Fruit fly (Drosophila melanogaster) whole organism, embryonic: ENCODE data around the gene Mrp5.
A peak's percentile ranks its signal among the peaks of the same experiment; 100 is the strongest.

Experiments
- B-H1 ChIP-seq: fragments of 200-800 bp; sonication (Bioruptor generic); IDR thresholded peaks from 3 replicates; pipeline ENCODE4 v1.3.6; 2022; ENCODE audit warnings: missing biosample characterization, missing genetic modification characterization
- C15 ChIP-seq: fragments of 200-800 bp; sonication (Bioruptor generic); IDR thresholded peaks from 3 replicates; pipeline ENCODE4 v1.3.6; 2022; ENCODE audit warnings: missing biosample characterization, missing genetic modification characterization
- CG1024 ChIP-seq: fragments of 200-800 bp; sonication (Bioruptor generic); IDR thresholded peaks from 2 replicates; pipeline ENCODE4 v1.3.6; 2022; ENCODE audit warnings: missing biosample characterization, missing genetic modification characterization
- CG11085 ChIP-seq: fragments of 200-800 bp; sonication (Bioruptor generic); IDR thresholded peaks from 2 replicates; pipeline ENCODE4 v1.3.6; 2022; ENCODE audit warnings: missing biosample characterization, missing genetic modification characterization
- CG11093 ChIP-seq: fragments of 200-800 bp; sonication (Bioruptor generic); IDR thresholded peaks from 3 replicates; pipeline ENCODE4 v1.3.6; 2022; ENCODE audit warnings: missing biosample characterization, missing genetic modification characterization
- CG11456 ChIP-seq: fragments of 200-800 bp; sonication (Bioruptor generic); IDR thresholded peaks from 3 replicates; pipeline ENCODE4 v1.3.6; 2022; ENCODE audit warnings: missing biosample characterization, missing genetic modification characterization
- CG11504 ChIP-seq: fragments of 200-800 bp; sonication (Bioruptor generic); optimal IDR thresholded peaks from 3 replicates; lab custom pipeline; 2019; ENCODE audit warnings: missing biosample characterization, mild to moderate bottlenecking, missing genetic modification characterization, moderate library complexity
- CG14050 ChIP-seq: fragments of 200-800 bp; sonication (Bioruptor generic); IDR thresholded peaks from 3 replicates; pipeline ENCODE4 v1.3.6; 2022; ENCODE audit warnings: missing biosample characterization, missing genetic modification characterization
- CG14710 ChIP-seq: fragments of 200-800 bp; sonication (Bioruptor generic); optimal IDR thresholded peaks from 3 replicates; lab custom pipeline; 2019; ENCODE audit warnings: missing biosample characterization, mild to moderate bottlenecking, missing genetic modification characterization, moderate library complexity
- CG15269 ChIP-seq: fragments of 200-800 bp; sonication (Bioruptor generic); optimal IDR thresholded peaks from 2 replicates; lab custom pipeline; 2018; ENCODE audit warnings: missing biosample characterization, mild to moderate bottlenecking, missing genetic modification characterization, moderate library complexity
- CG15601 ChIP-seq: fragments of 200-800 bp; sonication (Bioruptor generic); optimal IDR thresholded peaks from 3 replicates; lab custom pipeline; 2019; ENCODE audit warnings: missing biosample characterization, mild to moderate bottlenecking, missing genetic modification characterization, moderate library complexity
- CG17802 ChIP-seq: fragments of 200-800 bp; sonication (Bioruptor generic); optimal IDR thresholded peaks from 2 replicates; lab custom pipeline; 2018; ENCODE audit warnings: missing biosample characterization, mild to moderate bottlenecking, missing genetic modification characterization, moderate library complexity
- CG3838 ChIP-seq: fragments of 200-800 bp; sonication (Bioruptor generic); optimal IDR thresholded peaks from 3 replicates; lab custom pipeline; 2016; ENCODE audit warnings: missing biosample characterization, missing genetic modification characterization
- CG4424 ChIP-seq: fragments of 200-800 bp; sonication (Bioruptor generic); optimal IDR thresholded peaks from 3 replicates; lab custom pipeline; 2016; ENCODE audit warnings: missing biosample characterization, missing genetic modification characterization
- CG4617 ChIP-seq: fragments of 200-800 bp; sonication (Bioruptor generic); optimal IDR thresholded peaks from 3 replicates; lab custom pipeline; 2016; ENCODE audit warnings: missing biosample characterization, missing genetic modification characterization, borderline replicate concordance
- CG5180 ChIP-seq: fragments of 200-800 bp; sonication (Bioruptor generic); optimal IDR thresholded peaks from 3 replicates; lab custom pipeline; 2017; ENCODE audit warnings: missing biosample characterization, missing genetic modification characterization, mild to moderate bottlenecking, moderate library complexity, missing genetic modification reagents
- CG6654 ChIP-seq: fragments of 200-800 bp; sonication (Bioruptor generic); optimal IDR thresholded peaks from 2 replicates; lab custom pipeline; 2017; ENCODE audit warnings: missing biosample characterization, mild to moderate bottlenecking, missing genetic modification characterization
- CG6765 ChIP-seq: fragments of 200-800 bp; sonication (Bioruptor generic); optimal IDR thresholded peaks from 3 replicates; lab custom pipeline; 2017; ENCODE audit warnings: missing biosample characterization, mild to moderate bottlenecking, missing genetic modification characterization
- CG6854 ChIP-seq: fragments of 200-800 bp; sonication (Bioruptor generic); optimal IDR thresholded peaks from 3 replicates; lab custom pipeline; 2017; ENCODE audit warnings: missing biosample characterization, mild to moderate bottlenecking, missing genetic modification characterization
- CG8388 ChIP-seq: fragments of 200-800 bp; sonication (Bioruptor generic); optimal IDR thresholded peaks from 2 replicates; lab custom pipeline; 2019; ENCODE audit warnings: missing biosample characterization, mild to moderate bottlenecking, missing genetic modification characterization, moderate library complexity
- CG9727 ChIP-seq: fragments of 200-800 bp; sonication (Bioruptor generic); optimal IDR thresholded peaks from 3 replicates; lab custom pipeline; 2017; ENCODE audit warnings: missing biosample characterization, mild to moderate bottlenecking, missing genetic modification characterization
- Dad ChIP-seq: fragments of 200-800 bp; sonication (Bioruptor generic); optimal IDR thresholded peaks from 3 replicates; lab custom pipeline; 2016; ENCODE audit warnings: missing biosample characterization, missing genetic modification characterization
- Eip74EF ChIP-seq, 2 experiments: fragments of 200-800 bp in 1 of 2; fragments of >200 bp in 1 of 2; sonication (Bioruptor generic) in 1 of 2; optimal IDR thresholded peaks; 2 replicates each; lab custom pipeline; 2017 to 2019; ENCODE audit warnings: missing biosample characterization in 2 of 2, missing genetic modification characterization in 2 of 2, mild to moderate bottlenecking in 1 of 2, moderate library complexity in 1 of 2
- Hey ChIP-seq: fragments of 200-800 bp; sonication (Bioruptor generic); optimal IDR thresholded peaks from 3 replicates; lab custom pipeline; 2018; ENCODE audit warnings: missing biosample characterization, mild to moderate bottlenecking, missing genetic modification characterization
- Hr78 ChIP-seq, 2 experiments: fragments of 200-800 bp in 1 of 2; fragments of >200 bp in 1 of 2; sonication (Bioruptor generic) in 1 of 2; optimal IDR thresholded peaks; 2 replicates each; lab custom pipeline; 2017 to 2019; ENCODE audit warnings: missing biosample characterization in 2 of 2, missing genetic modification characterization in 2 of 2, mild to moderate bottlenecking in 1 of 2, moderate library complexity in 1 of 2
- Lpt ChIP-seq: fragments of >200 bp; optimal IDR thresholded peaks from 2 replicates; lab custom pipeline; 2018; ENCODE audit warnings: missing biosample characterization, missing genetic modification characterization
- Mes4 ChIP-seq: fragments of 200-800 bp; sonication (Bioruptor generic); optimal IDR thresholded peaks from 2 replicates; lab custom pipeline; 2016; ENCODE audit warnings: missing biosample characterization, missing genetic modification characterization
- NK7.1 ChIP-seq: fragments of 200-800 bp; sonication (Bioruptor generic); optimal IDR thresholded peaks from 3 replicates; lab custom pipeline; 2016; ENCODE audit warnings: missing biosample characterization, missing genetic modification characterization
- Oaz ChIP-seq: fragments of 200-800 bp; sonication (Bioruptor generic); IDR thresholded peaks from 2 replicates; pipeline ENCODE4 v1.3.6; 2022; ENCODE audit warnings: missing biosample characterization, missing genetic modification characterization
- Sin3A ChIP-seq: fragments of >200 bp; optimal IDR thresholded peaks from 2 replicates; lab custom pipeline; 2018
- ab ChIP-seq: fragments of 200-800 bp; sonication (Bioruptor generic); optimal IDR thresholded peaks from 2 replicates; lab custom pipeline; 2016; ENCODE audit warnings: missing biosample characterization, missing genetic modification characterization
- ap ChIP-seq: fragments of 200-800 bp; sonication (Bioruptor generic); IDR thresholded peaks from 2 replicates; pipeline ENCODE4 v1.3.6; 2022; ENCODE audit warnings: missing biosample characterization, missing genetic modification characterization
- ci ChIP-seq: fragments of 200-800 bp; sonication (Bioruptor generic); IDR thresholded peaks from 3 replicates; pipeline ENCODE4 v1.3.6; 2022; ENCODE audit warnings: missing biosample characterization, missing genetic modification characterization
- corto ChIP-seq: fragments of 200-800 bp; sonication (Bioruptor generic); optimal IDR thresholded peaks from 2 replicates; lab custom pipeline; 2016; ENCODE audit warnings: missing biosample characterization, mild to moderate bottlenecking, missing genetic modification characterization, moderate library complexity
- crc ChIP-seq: fragments of 200-800 bp; sonication (Bioruptor generic); optimal IDR thresholded peaks from 2 replicates; lab custom pipeline; 2016; ENCODE audit warnings: missing biosample characterization, missing genetic modification characterization
- da ChIP-seq: fragments of 200-800 bp; sonication (Bioruptor generic); optimal IDR thresholded peaks from 2 replicates; lab custom pipeline; 2016; ENCODE audit warnings: missing biosample characterization, missing genetic modification characterization
- en ChIP-seq: fragments of 200-800 bp; sonication (Bioruptor generic); optimal IDR thresholded peaks from 2 replicates; lab custom pipeline; 2016; ENCODE audit warnings: missing biosample characterization, missing genetic modification characterization
- ewg ChIP-seq: fragments of 200-800 bp; sonication (Bioruptor generic); optimal IDR thresholded peaks from 3 replicates; lab custom pipeline; 2017; ENCODE audit warnings: mild to moderate bottlenecking, missing biosample characterization, missing genetic modification reagents, missing genetic modification characterization
- hb ChIP-seq: fragments of 200-800 bp; sonication (Bioruptor generic); IDR thresholded peaks from 3 replicates; pipeline ENCODE4 v1.3.6; 2022; ENCODE audit warnings: missing biosample characterization, missing genetic modification characterization; ENCODE audit not compliant: partially characterized antibody
- lov ChIP-seq, 2 experiments: fragments of 200-800 bp in 1 of 2; fragments of >200 bp in 1 of 2; sonication (Bioruptor generic) in 1 of 2; IDR thresholded peaks in 1 of 2; optimal IDR thresholded peaks in 1 of 2; 2 replicates in 1 of 2; 3 replicates in 1 of 2; pipeline versions ENCODE4 v1.3.6 to Lab custom; 2017 to 2022; ENCODE audit warnings: missing biosample characterization in 1 of 2, missing genetic modification characterization in 1 of 2
- pfk ChIP-seq: fragments of 200-800 bp; sonication (Bioruptor generic); optimal IDR thresholded peaks from 2 replicates; lab custom pipeline; 2018; ENCODE audit warnings: missing biosample characterization, mild to moderate bottlenecking, missing genetic modification characterization, moderate library complexity
- pzg ChIP-seq: fragments of 200-800 bp; sonication (Bioruptor generic); optimal IDR thresholded peaks from 3 replicates; lab custom pipeline; 2018; ENCODE audit warnings: missing biosample characterization, mild to moderate bottlenecking, missing genetic modification characterization, moderate library complexity
- row ChIP-seq: fragments of 200-800 bp; sonication (Bioruptor generic); IDR thresholded peaks from 3 replicates; pipeline ENCODE4 v1.3.6; 2022; ENCODE audit warnings: missing biosample characterization, missing genetic modification characterization
- slbo ChIP-seq: fragments of 200-800 bp; sonication (Bioruptor generic); IDR thresholded peaks from 2 replicates; pipeline ENCODE4 v1.3.6; 2022; ENCODE audit warnings: missing biosample characterization, missing genetic modification characterization
- stwl ChIP-seq: fragments of 200-800 bp; sonication (Bioruptor generic); optimal IDR thresholded peaks from 3 replicates; lab custom pipeline; 2018; ENCODE audit warnings: missing biosample characterization, mild to moderate bottlenecking, missing genetic modification characterization, moderate library complexity
- sug ChIP-seq: fragments of 200-800 bp; optimal IDR thresholded peaks from 2 replicates; lab custom pipeline; 2019; ENCODE audit warnings: missing biosample characterization, mild to moderate bottlenecking, missing genetic modification characterization, moderate library complexity
- tin ChIP-seq: fragments of 200-800 bp; sonication (Bioruptor generic); optimal IDR thresholded peaks from 3 replicates; lab custom pipeline; 2016; ENCODE audit warnings: missing biosample characterization, missing genetic modification characterization
- vvl ChIP-seq: fragments of 200-800 bp; sonication (Bioruptor generic); IDR thresholded peaks from 2 replicates; pipeline ENCODE4 v1.3.6; 2022; ENCODE audit warnings: missing biosample characterization, missing genetic modification characterization
- yki ChIP-seq: fragments of >200 bp; optimal IDR thresholded peaks from 3 replicates; lab custom pipeline; 2018
- zen2 ChIP-seq: fragments of 200-800 bp; sonication (Bioruptor generic); IDR thresholded peaks from 3 replicates; pipeline ENCODE4 v1.3.6; 2022; ENCODE audit warnings: missing biosample characterization, missing genetic modification characterization; ENCODE audit not compliant: partially characterized antibody

Mrp5 gene

DNA sequence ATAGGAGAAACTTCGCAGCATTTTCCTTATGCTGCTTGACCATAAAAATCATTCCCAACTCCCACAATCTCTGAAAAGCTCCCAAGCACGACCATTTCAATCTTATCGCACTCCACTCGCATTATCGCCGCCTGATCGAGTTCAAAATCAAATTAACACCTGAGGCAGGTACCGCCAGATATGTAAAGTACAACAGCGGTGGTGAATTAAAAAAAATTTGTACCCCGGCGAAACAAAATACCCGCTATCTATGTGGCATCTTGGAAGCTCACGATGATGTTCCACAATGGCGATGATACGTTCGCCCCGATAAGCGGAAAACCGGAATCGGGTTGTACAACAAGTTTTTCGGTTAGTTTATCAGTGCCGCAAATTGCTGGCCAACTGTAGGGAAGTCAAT is 49.1 kb downstream of the Mrp5 start (continued):
- no peak for TF ChIP-seq hb (GFP tag; lab: Robert Waterston, UW)
- peak; percentile 20; the same call in 1 of the 2 replicates for TF ChIP-seq vvl
- no peak for TF ChIP-seq CG3838 (GFP tag; lab: Kevin White, UChicago)
- TF ChIP-seq ewg (GFP tag; lab: Kevin White, UChicago) = no peak
- no peak for TF ChIP-seq ab
- no peak for TF ChIP-seq CG11093 (GFP tag; lab: Robert Waterston, UW)
- TF ChIP-seq CG6654 (GFP tag; lab: Kevin White, UChicago) = no peak
- TF ChIP-seq lov (optimal IDR thresholded peaks at IDR 0.05; lab: Kevin White, UChicago) = no peak
- no peak for TF ChIP-seq lov (GFP tag; IDR thresholded peaks at IDR 0.05; lab: Robert Waterston, UW)
- no peak for TF ChIP-seq Dad
- peak; percentile 3 for TF ChIP-seq CG15269 (tag; lab: Kevin White, UChicago)
- no peak for TF ChIP-seq Lpt
- peak; percentile 43 for TF ChIP-seq sug

- TF ChIP-seq Sin3A (no peak), NK7.1 (GFP tag; lab: Kevin White, UChicago) (no peak), stwl (tag; lab: Kevin White, UChicago) (no peak), CG15269 (tag; lab: Kevin White, UChicago) (peak; percentile 43), pfk (no peak), slbo (peak; percentile 36), CG1024 (GFP tag; lab: Robert Waterston, UW) (no peak), pzg (GFP tag; lab: Kevin White, UChicago) (no peak), Hr78 (GFP tag; optimal IDR thresholded peaks at IDR 0.05; lab: Kevin White, UChicago) (no peak), CG9727 (GFP tag; lab: Kevin White, UChicago) (no peak), Eip74EF (GFP tag; optimal IDR thresholded peaks at IDR 0.05; lab: Kevin White, UChicago) (peak in 1 of 2 experiments; percentile 14), row (GFP tag; lab: Robert Waterston, UW) (peak; percentile 54; the same call in 2 of the 3 replicates), ap (GFP tag; lab: Robert Waterston, UW) (no peak), CG15601 (tag; lab: Kevin White, UChicago) (no peak), CG6765 (GFP tag; lab: Kevin White, UChicago) (no peak), CG3838 (GFP tag; lab: Kevin White, UChicago) (no peak), zen2 (GFP tag; lab: Robert Waterston, UW) (no peak), CG4424 (no peak), en (GFP tag; lab: Kevin White, UChicago) (no peak), CG8388 (GFP tag; lab: Kevin White, UChicago) (no peak), yki (lab: Kevin White, UChicago) (no peak), CG14710 (tag; lab: Kevin White, UChicago) (no peak), Hey (no peak), da (GFP tag; lab: Kevin White, UChicago) (no peak), CG11456 (GFP tag; lab: Robert Waterston, UW) (no peak), CG17802 (tag; lab: Kevin White, UChicago) (no peak), CG14050 (GFP tag; lab: Robert Waterston, UW) (no peak), Mes4 (GFP tag; lab: Kevin White, UChicago) (no peak), corto (GFP tag; lab: Kevin White, UChicago) (no peak), crc (GFP tag; lab: Kevin White, UChicago) (no peak), CG4617 (GFP tag; lab: Kevin White, UChicago) (no peak), ci (GFP tag; lab: Robert Waterston, UW) (no peak), C15 (GFP tag; lab: Robert Waterston, UW) (no peak), CG5180 (no peak), tin (GFP tag; lab: Kevin White, UChicago) (no peak), Oaz (GFP tag; lab: Robert Waterston, UW) (no peak), B-H1 (GFP tag; lab: Robert Waterston, UW) (no peak), CG11504 (peak; percentile 35), CG6854 (no peak), CG11085 (no peak)
Measured at dm6 chr3R:19824480-19824879, 51.0 kb downstream of the Mrp5 start.
